Worm (Caenorhabditis elegans): ENCODE results near the gene clec-132.

DNA sequence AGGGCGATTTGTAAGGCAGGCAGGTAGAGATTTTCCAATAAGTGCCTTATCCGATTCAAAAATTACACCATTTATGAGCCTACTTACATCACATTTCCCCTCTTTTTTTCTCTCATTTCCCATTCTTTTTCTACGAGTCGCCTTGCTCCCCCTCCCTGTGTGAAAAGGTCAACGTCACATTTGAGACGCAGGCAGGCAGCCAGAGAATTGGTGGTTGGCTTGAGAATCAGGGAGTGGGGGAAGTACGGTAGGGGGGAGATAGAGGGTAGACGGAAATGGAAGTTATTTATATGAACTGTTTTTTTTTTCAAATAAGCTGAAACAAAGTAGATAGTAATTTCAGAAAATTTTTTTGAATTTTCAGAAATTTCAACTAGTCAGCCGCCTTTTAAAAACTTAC lies 39.8 kb downstream of the clec-132 start:
- no peak for TF ChIP-seq nhr-111 (GFP tag; optimal IDR thresholded peaks at IDR 0.05)
- TF ChIP-seq ces-1 (GFP tag; optimal IDR thresholded peaks at IDR 0.05), result no peak
- TF ChIP-seq unc-62 (GFP tag; optimal IDR thresholded peaks at IDR 0.05 in 1 of 2), result peak in 1 of 2 experiments; percentile 5
- no peak for TF ChIP-seq unc-62 (tag; optimal IDR thresholded peaks at IDR 0.05)

All from whole organism, L4 larva.